Worm (Caenorhabditis elegans) whole organism, mixed stage, embryonic: ENCODE results near the gene F48G7.4.

Experiments
- M03D4.4 ChIP-seq: sonication (generic microtip); optimal IDR thresholded peaks from 2 replicates; lab custom pipeline; 2017; ENCODE audit warnings: mild to moderate bottlenecking, missing genetic modification characterization, missing compliant biosample characterization
- drap-1 ChIP-seq: fragments of 200-800 bp; sonication (Bioruptor generic); optimal IDR thresholded peaks from 3 replicates; lab custom pipeline; 2018; ENCODE audit warnings: mild to moderate bottlenecking, missing genetic modification characterization, missing compliant biosample characterization
- elt-1 ChIP-seq: sonication (generic microtip); optimal IDR thresholded peaks from 2 replicates; lab custom pipeline; 2017; ENCODE audit warnings: missing genetic modification characterization, mild to moderate bottlenecking, missing compliant biosample characterization, antibody characterized with exemption, moderate library complexity, borderline replicate concordance; ENCODE audit not compliant: insufficient read depth
- elt-3 ChIP-seq: fragments of 150-350 bp; optimal IDR thresholded peaks from 2 replicates; lab custom pipeline; 2014; ENCODE audit warnings: missing biosample characterization, missing genetic modification characterization
- mab-5 ChIP-seq: fragments of 150-350 bp; optimal IDR thresholded peaks from 2 replicates; lab custom pipeline; 2014; ENCODE audit warnings: missing biosample characterization, missing genetic modification characterization
- mep-1 ChIP-seq: fragments of 150-350 bp; optimal IDR thresholded peaks from 2 replicates; lab custom pipeline; 2017; ENCODE audit warnings: missing biosample characterization, missing genetic modification reagents, missing genetic modification characterization, inconsistent platforms
- nhr-12 ChIP-seq: fragments of 150-350 bp; optimal IDR thresholded peaks from 2 replicates; lab custom pipeline; 2014; ENCODE audit warnings: missing biosample characterization, missing genetic modification characterization
- nhr-237 ChIP-seq: fragments of 150-350 bp; optimal IDR thresholded peaks from 2 replicates; lab custom pipeline; 2014; ENCODE audit warnings: missing biosample characterization, missing genetic modification characterization
- nhr-28 ChIP-seq: fragments of 150-350 bp; optimal IDR thresholded peaks from 2 replicates; lab custom pipeline; 2014; ENCODE audit warnings: missing biosample characterization, missing genetic modification characterization
- nhr-76 ChIP-seq: sonication (generic microtip); optimal IDR thresholded peaks from 2 replicates; lab custom pipeline; 2017; ENCODE audit warnings: missing biosample characterization, missing genetic modification characterization
- unc-39 ChIP-seq: fragments of 150-350 bp; optimal IDR thresholded peaks from 2 replicates; lab custom pipeline; 2014; ENCODE audit warnings: missing biosample characterization, missing genetic modification characterization
- unc-62 ChIP-seq: fragments of 150-350 bp; optimal IDR thresholded peaks from 2 replicates; lab custom pipeline; 2014; ENCODE audit warnings: missing biosample characterization, missing genetic modification reagents, missing genetic modification characterization
- ztf-11 ChIP-seq: fragments of 150-350 bp; optimal IDR thresholded peaks from 2 replicates; lab custom pipeline; 2014; ENCODE audit warnings: missing biosample characterization, missing genetic modification characterization

ce11 chrV:635630-636029, 16.4 kb downstream of the F48G7.4 start:
- TF ChIP-seq nhr-12 (tag; lab: Kevin White, UChicago), result no peak
- no peak for TF ChIP-seq nhr-28 (tag; lab: Kevin White, UChicago)
- no peak for TF ChIP-seq unc-39
- no peak for TF ChIP-seq drap-1 (GFP tag; lab: Kevin White, UChicago)
- no peak for TF ChIP-seq mep-1 (tag; lab: Kevin White, UChicago)
- TF ChIP-seq elt-1, result no peak
- no peak for TF ChIP-seq elt-3 (tag; lab: Kevin White, UChicago)
- no peak for TF ChIP-seq M03D4.4 (tag; lab: Kevin White, UChicago)
- TF ChIP-seq ztf-11 (tag; lab: Kevin White, UChicago), result no peak
- TF ChIP-seq mab-5 (tag; lab: Kevin White, UChicago), result no peak
- no peak for TF ChIP-seq unc-62 (GFP tag; lab: Kevin White, UChicago)
- no peak for TF ChIP-seq nhr-237 (tag; lab: Kevin White, UChicago)
- no peak for TF ChIP-seq nhr-76 (tag; lab: Kevin White, UChicago)
